Fruit fly (Drosophila melanogaster) whole organism, adult: ENCODE data around the gene MCTS1.

Experiments used
- CG33017 ChIP-seq: fragments of 200-800 bp; sonication (Bioruptor generic); optimal IDR thresholded peaks from 2 replicates; lab custom pipeline; 2018; ENCODE audit warnings: missing biosample characterization, mild to moderate bottlenecking, missing genetic modification characterization, moderate library complexity
- CG7101 ChIP-seq: fragments of 200-800 bp; sonication (Bioruptor generic); optimal IDR thresholded peaks from 2 replicates; lab custom pipeline; 2018; ENCODE audit warnings: missing biosample characterization, mild to moderate bottlenecking, missing genetic modification characterization, moderate library complexity
- Mnt ChIP-seq: fragments of 200-800 bp; sonication (Bioruptor generic); optimal IDR thresholded peaks from 2 replicates; lab custom pipeline; 2016; ENCODE audit warnings: missing biosample characterization, mild to moderate bottlenecking, missing genetic modification characterization

DNA sequence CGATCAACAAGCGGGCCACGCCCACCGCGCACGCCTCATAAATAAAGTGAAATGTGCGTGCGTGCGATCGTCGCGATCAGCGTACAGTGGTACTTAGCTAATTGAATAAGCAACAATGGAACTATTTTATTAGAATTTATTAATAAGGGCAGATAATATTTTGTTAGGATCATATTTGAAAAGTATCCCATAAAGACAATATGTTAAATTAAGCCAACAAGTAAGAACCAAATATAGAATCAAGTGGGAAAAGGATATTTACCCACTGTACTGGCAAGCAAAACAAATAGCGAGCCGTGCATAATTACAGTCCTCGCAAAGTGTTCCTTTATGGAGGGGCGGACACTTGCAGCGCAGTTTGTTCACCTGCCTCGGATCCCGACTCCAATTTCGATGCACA is 15.6 kb upstream of the MCTS1 start:
- TF ChIP-seq Mnt (GFP tag; lab: Kevin White, UChicago) = no peak
- no peak for TF ChIP-seq CG7101
- no peak for TF ChIP-seq CG33017
